Worm (Caenorhabditis elegans): ENCODE measurements around the gene F14H12.7.

F14H12.7 gene

DNA sequence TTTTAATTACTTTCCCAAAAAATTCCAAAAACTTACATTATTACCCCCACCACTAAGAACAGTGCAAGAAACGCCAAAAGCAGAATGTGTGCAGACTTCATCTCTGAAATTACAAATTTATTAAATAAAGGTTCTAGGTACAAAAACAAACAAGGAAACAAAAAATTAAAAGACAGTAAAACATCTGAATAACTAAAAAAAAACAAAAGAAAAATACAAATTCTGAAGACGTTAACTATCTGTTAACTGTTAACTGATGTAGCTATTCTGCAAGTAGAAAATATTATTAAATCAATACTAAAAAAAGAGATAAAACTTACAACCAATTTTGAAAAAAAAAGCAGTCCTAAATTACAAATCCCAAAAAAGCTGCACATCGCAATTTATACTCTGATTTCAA lies 9.0 kb upstream of the F14H12.7 start, which contains the start of gene R160.13:
TSS of gene R160.13 (minus strand) at position 101 of the 400 bp plus-strand sequence.
- TF ChIP-seq blmp-1 (tag; optimal IDR thresholded peaks at IDR 0.05), result no peak
- no peak for TF ChIP-seq elt-3 (tag; optimal IDR thresholded peaks at IDR 0.05)
- TF ChIP-seq nhr-28 (tag; optimal IDR thresholded peaks at IDR 0.05), result no peak
- no peak for TF ChIP-seq ztf-11 (tag; optimal IDR thresholded peaks at IDR 0.05)
- TF ChIP-seq ham-2 (GFP tag; optimal IDR thresholded peaks at IDR 0.05), result no peak
- TF ChIP-seq nhr-12 (tag; optimal IDR thresholded peaks at IDR 0.05), result no peak
- no peak for TF ChIP-seq elt-1 (tag; optimal IDR thresholded peaks at IDR 0.05; ENCODE audit: borderline replicate concordance, insufficient read depth)
- TF ChIP-seq mep-1 (tag; optimal IDR thresholded peaks at IDR 0.05), result no peak
- no peak for TF ChIP-seq ceh-43 (GFP tag; optimal IDR thresholded peaks at IDR 0.05)
- no peak for TF ChIP-seq bed-3 (GFP tag; optimal IDR thresholded peaks at IDR 0.05)

DNA sequence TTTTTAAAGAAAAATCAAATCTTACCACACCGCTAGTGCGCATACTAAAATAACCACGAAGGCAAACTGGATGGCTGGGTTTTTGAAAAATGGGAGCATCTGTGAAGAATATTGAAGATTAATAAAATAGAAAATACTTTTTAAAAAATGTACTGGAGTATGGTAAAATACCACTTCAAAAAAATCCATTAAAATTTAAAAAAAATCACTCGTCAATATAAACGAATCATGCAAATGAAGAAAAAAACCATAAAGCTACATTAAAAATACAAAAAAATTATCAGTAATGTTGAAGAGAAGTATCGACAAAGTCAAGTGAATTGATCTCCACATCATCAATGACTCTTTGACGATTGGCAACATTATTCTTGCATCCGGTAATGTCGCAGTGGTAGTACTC lies 8.3 kb upstream of the F14H12.7 start, which contains the start of gene R160.5:
TSS of gene R160.5 (minus strand) at position 101 of the 400 bp plus-strand sequence.
- TF ChIP-seq lin-32 (GFP tag; optimal IDR thresholded peaks at IDR 0.05) (no peak), ceh-39 (tag; optimal IDR thresholded peaks at IDR 0.05) (no peak), elt-3 (tag; optimal IDR thresholded peaks at IDR 0.05) (no peak), tbx-8 (GFP tag; optimal IDR thresholded peaks at IDR 0.05) (no peak), pha-4 (tag; optimal IDR thresholded peaks at IDR 0.05) (no peak), snpc-4 (tag; optimal IDR thresholded peaks at IDR 0.05) (no peak), ceh-43 (GFP tag; optimal IDR thresholded peaks at IDR 0.05) (no peak), mls-2 (tag; optimal IDR thresholded peaks at IDR 0.05) (no peak), unc-62 (GFP tag; optimal IDR thresholded peaks at IDR 0.05) (no peak), elt-1 (tag; optimal IDR thresholded peaks at IDR 0.05; ENCODE audit: borderline replicate concordance, insufficient read depth) (no peak), mab-5 (tag; optimal IDR thresholded peaks at IDR 0.05) (no peak), lsy-2 (tag; optimal IDR thresholded peaks at IDR 0.05) (no peak), sem-2 (GFP tag; optimal IDR thresholded peaks at IDR 0.05) (no peak), nhr-76 (tag; optimal IDR thresholded peaks at IDR 0.05) (no peak), cnd-1 (tag; optimal IDR thresholded peaks at IDR 0.05) (no peak), ceh-83 (GFP tag; optimal IDR thresholded peaks at IDR 0.05) (no peak), ztf-11 (tag; optimal IDR thresholded peaks at IDR 0.05) (no peak), blmp-1 (tag; optimal IDR thresholded peaks at IDR 0.05) (no peak), nhr-12 (tag; optimal IDR thresholded peaks at IDR 0.05) (no peak)

ce11 chrX:4368800-4369199 lies 6.4 kb upstream of the F14H12.7 start, which contains the start of gene R160.4:
Gene R160.4 (minus strand): TSS chrX:4368900.
- TF ChIP-seq ceh-43 (GFP tag; optimal IDR thresholded peaks at IDR 0.05), result no peak
- no peak for TF ChIP-seq sem-2 (GFP tag; optimal IDR thresholded peaks at IDR 0.05)
- TF ChIP-seq ceh-39 (tag; optimal IDR thresholded peaks at IDR 0.05), result no peak
- TF ChIP-seq mls-2 (tag; optimal IDR thresholded peaks at IDR 0.05), result no peak
- TF ChIP-seq pha-4 (tag; optimal IDR thresholded peaks at IDR 0.05), result no peak
- no peak for TF ChIP-seq M03D4.4 (tag; optimal IDR thresholded peaks at IDR 0.05)

DNA sequence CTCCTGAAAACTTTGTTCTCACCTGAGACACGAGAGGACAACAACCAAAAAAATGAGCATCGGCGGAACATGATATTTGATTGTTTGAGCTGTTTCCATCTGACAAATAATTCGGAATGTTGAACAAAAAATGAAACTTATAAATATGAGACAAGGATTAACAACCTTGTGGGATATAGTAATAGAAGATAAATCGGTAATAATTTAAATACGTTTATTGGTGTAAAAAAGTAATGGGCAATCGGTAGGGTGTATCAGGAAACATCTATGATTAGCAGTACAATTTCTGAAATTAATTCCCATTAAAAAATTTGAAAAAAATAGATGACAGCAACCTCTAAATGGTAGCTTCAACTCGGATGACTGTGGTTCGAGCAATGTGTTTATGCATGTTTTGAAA lies 5.0 kb upstream of the F14H12.7 start, which contains the start of gene R160.10:
TSS of gene R160.10 (minus strand) at position 101 of the 400 bp plus-strand sequence.
- no peak for TF ChIP-seq sptf-1 (tag; optimal IDR thresholded peaks at IDR 0.05)
- TF ChIP-seq drap-1 (GFP tag; optimal IDR thresholded peaks at IDR 0.05), result no peak
- no peak for TF ChIP-seq nhr-2 (tag; optimal IDR thresholded peaks at IDR 0.05)
- TF ChIP-seq ceh-43 (GFP tag; optimal IDR thresholded peaks at IDR 0.05), result no peak
- no peak for TF ChIP-seq blmp-1 (tag; optimal IDR thresholded peaks at IDR 0.05)
- TF ChIP-seq bed-3 (GFP tag; optimal IDR thresholded peaks at IDR 0.05), result no peak
- TF ChIP-seq unc-62 (GFP tag; optimal IDR thresholded peaks at IDR 0.05), result no peak
- TF ChIP-seq ceh-39 (tag; optimal IDR thresholded peaks at IDR 0.05), result no peak
- no peak for TF ChIP-seq nhr-237 (tag; optimal IDR thresholded peaks at IDR 0.05)

ce11 chrX:4366231-4366630 lies 3.8 kb upstream of the F14H12.7 start, which contains the start of gene R160.3:
Gene R160.3 (minus strand): TSS chrX:4366331.
- TF ChIP-seq ceh-39 (tag; optimal IDR thresholded peaks at IDR 0.05) (no peak), nhr-2 (tag; optimal IDR thresholded peaks at IDR 0.05) (no peak), tbx-8 (GFP tag; optimal IDR thresholded peaks at IDR 0.05) (no peak), nhr-12 (tag; optimal IDR thresholded peaks at IDR 0.05) (no peak), unc-120 (tag; optimal IDR thresholded peaks at IDR 0.05; ENCODE audit: poor library complexity, severe bottlenecking) (no peak), unc-39 (tag; optimal IDR thresholded peaks at IDR 0.05) (no peak), elt-3 (tag; optimal IDR thresholded peaks at IDR 0.05) (no peak), sptf-1 (tag; optimal IDR thresholded peaks at IDR 0.05) (no peak), nhr-76 (tag; optimal IDR thresholded peaks at IDR 0.05) (no peak), flh-1 (GFP tag; optimal IDR thresholded peaks at IDR 0.05) (no peak), nhr-237 (tag; optimal IDR thresholded peaks at IDR 0.05) (no peak), snpc-4 (tag; optimal IDR thresholded peaks at IDR 0.05) (no peak)
